Worm (Caenorhabditis elegans) whole organism, L4/young adult: Measurements from ENCODE around the gene clec-122.
"Not testable (repeated sequence)": the region's sequence is repeated elsewhere in the genome, so short reads cannot be mapped to it uniquely, and the experiment has no call there.

Experiments
- W03F9.2 ChIP-seq: fragments of 150-350 bp; optimal IDR thresholded peaks from 2 replicates; lab custom pipeline; 2014; ENCODE audit warnings: missing biosample characterization, missing genetic modification characterization
- dao-5 ChIP-seq: sonication (generic microtip); optimal IDR thresholded peaks from 2 replicates; lab custom pipeline; 2016; ENCODE audit warnings: missing genotype, missing genetic modification characterization, moderate library complexity, missing compliant biosample characterization
- him-1 ChIP-seq: sonication (generic microtip); optimal IDR thresholded peaks from 2 replicates; lab custom pipeline; 2016; ENCODE audit warnings: missing genotype, missing genetic modification reagents, missing genetic modification characterization, missing compliant biosample characterization

The clec-122 gene

ce11 chrII:3112313-3112712 is 6.4 kb downstream of the clec-122 start, which contains the start of gene Y25C1A.2:
Gene Y25C1A.2, plus strand, starts transcription at chrII:3112613.
- TF ChIP-seq him-1 (tag; lab: Kevin White, UChicago), result no peak
- no peak for TF ChIP-seq W03F9.2 (tag; lab: Kevin White, UChicago)
- TF ChIP-seq dao-5 (tag; lab: Kevin White, UChicago), result no peak

ce11 chrII:3113289-3113688 is 7.4 kb downstream of the clec-122 start:
- TF ChIP-seq W03F9.2 (tag; lab: Kevin White, UChicago), result no peak
- no peak for TF ChIP-seq him-1 (tag; lab: Kevin White, UChicago)
- no peak for TF ChIP-seq dao-5 (tag; lab: Kevin White, UChicago)

ce11 chrII:3113934-3114333 is 8.1 kb downstream of the clec-122 start, which contains the start of gene clec-123:
Gene clec-123, plus strand, starts transcription at chrII:3114234.
- TF ChIP-seq him-1 (tag; lab: Kevin White, UChicago) (no peak), W03F9.2 (tag; lab: Kevin White, UChicago) (no peak), dao-5 (tag; lab: Kevin White, UChicago) (no peak)

- TF ChIP-seq W03F9.2 (tag; lab: Kevin White, UChicago), result no peak
- TF ChIP-seq dao-5 (tag; lab: Kevin White, UChicago), result no peak
- TF ChIP-seq him-1 (tag; lab: Kevin White, UChicago), result no peak
Observed at ce11 chrII:3117471-3117870, 11.6 kb downstream of the clec-122 start, which contains the start of gene T10D4.7. Gene T10D4.7, plus strand, starts transcription at chrII:3117771.

- TF ChIP-seq W03F9.2 (tag; lab: Kevin White, UChicago) (no peak), dao-5 (tag; lab: Kevin White, UChicago) (no peak), him-1 (tag; lab: Kevin White, UChicago) (no peak)
Observed at ce11 chrII:3118907-3119382, 13.1 kb downstream of the clec-122 start, which contains the start of gene T10D4.6. Gene T10D4.6, plus strand, starts transcription at chrII:3119332.

ce11 chrII:3123206-3123605 is 17.3 kb downstream of the clec-122 start, which contains the start of gene srh-71:
Gene srh-71, plus strand, starts transcription at chrII:3123506.
- TF ChIP-seq W03F9.2 (tag; lab: Kevin White, UChicago), result no peak

- TF ChIP-seq W03F9.2 (tag; lab: Kevin White, UChicago) (no peak), him-1 (tag; lab: Kevin White, UChicago) (no peak), dao-5 (tag; lab: Kevin White, UChicago) (no peak)
Observed at ce11 chrII:3126341-3126740, 20.5 kb downstream of the clec-122 start, which contains the start of gene ins-19. Gene ins-19, minus strand, starts transcription at chrII:3126441.

ce11 chrII:3126741-3127140 is 20.9 kb downstream of the clec-122 start, which contains the start of gene ins-31:
Gene ins-31, plus strand, starts transcription at chrII:3127041.
- TF ChIP-seq him-1, W03F9.2, dao-5 (tag; lab: Kevin White, UChicago): not testable (repeated sequence)

ce11 chrII:3129007-3129406 is 23.1 kb downstream of the clec-122 start, which contains the start of gene chil-24:
Gene chil-24, plus strand, starts transcription at chrII:3129162.
- no peak for TF ChIP-seq him-1 (tag; lab: Kevin White, UChicago)
- no peak for TF ChIP-seq W03F9.2 (tag; lab: Kevin White, UChicago)
- TF ChIP-seq dao-5 (tag; lab: Kevin White, UChicago), result no peak

- TF ChIP-seq dao-5 (tag; lab: Kevin White, UChicago), result no peak
Observed at ce11 chrII:3135293-3135692, 29.4 kb downstream of the clec-122 start.

ce11 chrII:3137804-3138203 is 31.9 kb downstream of the clec-122 start, which contains the start of gene sri-54:
Gene sri-54, minus strand, starts transcription at chrII:3137904.
- TF ChIP-seq him-1 (tag; lab: Kevin White, UChicago) (no peak), W03F9.2 (tag; lab: Kevin White, UChicago) (no peak), dao-5 (tag; lab: Kevin White, UChicago) (no peak)

ce11 chrII:3142855-3143254 is 37.0 kb downstream of the clec-122 start, which contains the start of gene sri-42:
Gene sri-42, minus strand, starts transcription at chrII:3142955.
- not testable (repeated sequence) for TF ChIP-seq W03F9.2, dao-5, him-1 (tag; lab: Kevin White, UChicago)

ce11 chrII:3144552-3144951 is 38.7 kb downstream of the clec-122 start, which contains the start of gene sri-43:
Gene sri-43, minus strand, starts transcription at chrII:3144652.
- TF ChIP-seq dao-5, W03F9.2, him-1 (tag; lab: Kevin White, UChicago): not testable (repeated sequence)

- no peak for TF ChIP-seq W03F9.2 (tag; lab: Kevin White, UChicago)
- TF ChIP-seq him-1 (tag; lab: Kevin White, UChicago), result no peak
- TF ChIP-seq dao-5 (tag; lab: Kevin White, UChicago), result no peak
Observed at ce11 chrII:3145842-3146241, 40.0 kb downstream of the clec-122 start, which contains the start of gene T10D4.15. Gene T10D4.15, plus strand, starts transcription at chrII:3146142.
